Fruit fly (Drosophila melanogaster) whole organism, pupa: ENCODE data around the gene CG41284.
"Not testable (repeated sequence)": the region's sequence is repeated elsewhere in the genome, so short reads cannot be mapped to it uniquely, and the experiment has no call there.

Experiments used
- CG15710 ChIP-seq: fragments of 200-800 bp; sonication (Bioruptor generic); optimal IDR thresholded peaks from 2 replicates; lab custom pipeline; 2018; ENCODE audit warnings: missing biosample characterization, mild to moderate bottlenecking, missing genetic modification characterization, moderate library complexity
- CG32121 ChIP-seq: fragments of 200-800 bp; sonication (Bioruptor generic); IDR thresholded peaks from 2 replicates; pipeline ENCODE4 v1.3.6; 2022; ENCODE audit warnings: missing biosample characterization, missing genetic modification characterization
- Snoo ChIP-seq: fragments of 200-800 bp; sonication (Bioruptor generic); optimal IDR thresholded peaks from 3 replicates; lab custom pipeline; 2017; ENCODE audit warnings: missing biosample characterization, mild to moderate bottlenecking, missing genetic modification characterization, inconsistent platforms

CG41284 gene

DNA sequence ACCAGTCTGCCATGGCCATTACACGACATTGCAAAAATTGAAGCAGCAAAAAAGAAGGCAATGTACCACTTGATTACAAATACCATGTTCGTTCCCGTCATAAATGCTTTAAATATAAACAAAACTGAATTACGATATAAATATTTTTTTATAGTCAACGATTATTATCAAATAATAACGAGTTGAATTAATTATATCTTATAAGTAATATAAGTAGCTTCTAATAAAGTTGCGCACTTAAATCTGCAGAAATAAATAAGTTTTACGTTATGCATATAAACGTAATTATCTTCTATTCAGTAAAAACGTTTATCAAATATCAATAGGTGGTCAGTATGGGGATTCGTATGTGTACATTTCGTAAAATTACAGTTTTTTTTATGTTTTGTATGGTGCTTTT is at the start of gene CG41284:
Gene CG41284 (minus strand): TSS at position 101 of the 400 bp plus-strand sequence.
- not testable (repeated sequence) for TF ChIP-seq CG15710; Snoo (tag; lab: Kevin White, UChicago); CG32121 (GFP tag; lab: Robert Waterston, UW)
